Fruit fly (Drosophila melanogaster): ENCODE data around the gene Nepl15.

The Nepl15 gene

DNA sequence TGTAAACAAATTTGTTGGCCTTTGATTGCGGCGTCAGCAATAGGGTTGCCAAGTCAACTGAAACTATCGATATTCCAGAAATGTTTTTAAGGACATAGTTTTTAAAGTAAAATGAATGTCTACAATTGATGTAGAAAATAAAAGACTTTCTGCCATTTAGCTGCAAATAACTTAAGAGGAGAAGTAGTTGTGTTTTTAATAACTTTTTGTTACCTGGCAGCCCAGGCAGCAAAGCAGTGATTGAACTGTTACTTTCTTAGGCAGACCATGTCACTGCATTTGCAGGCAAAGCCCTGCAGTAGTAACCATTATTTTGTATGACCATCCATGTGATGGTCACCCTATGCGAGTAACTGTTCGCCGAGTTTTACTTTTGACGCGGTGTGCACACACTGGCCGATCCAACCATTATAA, 15.4 kb downstream of the Nepl15 start, which contains the start of the genes rumi, CG7029 and Usp12-46 (continued):
- peak; percentile 89 for TF ChIP-seq ken (GFP tag; IDR thresholded peaks at IDR 0.05)
- TF ChIP-seq ato (GFP tag; IDR thresholded peaks at IDR 0.05; ENCODE audit: partially characterized antibody): peak; percentile 67
- TF ChIP-seq Six4 (GFP tag; optimal IDR thresholded peaks at IDR 0.05): peak; percentile 65
- peak; percentile 79 for TF ChIP-seq CG12299 (tag; optimal IDR thresholded peaks at IDR 0.05)
- TF ChIP-seq br (optimal IDR thresholded peaks at IDR 0.05): no peak
- TF ChIP-seq CG5245 (GFP tag; optimal IDR thresholded peaks at IDR 0.05): peak; percentile 71
- peak; percentile 78 for TF ChIP-seq Mes4 (GFP tag; optimal IDR thresholded peaks at IDR 0.05)
- peak; percentile 90 for TF ChIP-seq Camta (GFP tag; optimal IDR thresholded peaks at IDR 0.05)
- TF ChIP-seq wor (GFP tag; IDR thresholded peaks at IDR 0.05): peak; percentile 59
- peak; percentile 69 for TF ChIP-seq slou (GFP tag; optimal IDR thresholded peaks at IDR 0.05)
- peak; percentile 67 for TF ChIP-seq CG3838 (GFP tag; optimal IDR thresholded peaks at IDR 0.05)
- TF ChIP-seq CG30020 (tag; optimal IDR thresholded peaks at IDR 0.05): peak; percentile 65
- peak; percentile 67 for TF ChIP-seq Spps (tag; optimal IDR thresholded peaks at IDR 0.05)
- peak in 1 of 2 experiments; percentile 66 for TF ChIP-seq insv (GFP tag; optimal IDR thresholded peaks at IDR 0.05)
- peak; percentile 89 for TF ChIP-seq Dll (GFP tag; IDR thresholded peaks at IDR 0.05; ENCODE audit: partially characterized antibody)
- peak; percentile 16; the same call in 1 of the 2 replicates for TF ChIP-seq gt (GFP tag; IDR thresholded peaks at IDR 0.05)
- peak; percentile 74 for TF ChIP-seq gcm (GFP tag; optimal IDR thresholded peaks at IDR 0.05)
- 0 out of 2 replicates have a peak, but pooled peaks have one; percentile 29 for TF ChIP-seq CG11085 (GFP tag; IDR thresholded peaks at IDR 0.05)
- TF ChIP-seq CG17186 (GFP tag; optimal IDR thresholded peaks at IDR 0.05): peak; percentile 76
- peak; percentile 88 for TF ChIP-seq CG14050 (GFP tag; IDR thresholded peaks at IDR 0.05)
- TF ChIP-seq row (GFP tag; IDR thresholded peaks at IDR 0.05): peak; percentile 97
- 0 out of 2 replicates have a peak, but pooled peaks have one; percentile 20 for TF ChIP-seq rib (GFP tag; IDR thresholded peaks at IDR 0.05)
- peak; percentile 74 for TF ChIP-seq Nf-YA (GFP tag; IDR thresholded peaks at IDR 0.05)
- TF ChIP-seq Sox100B (GFP tag; optimal IDR thresholded peaks at IDR 0.05): no peak
- peak; percentile 90 for TF ChIP-seq ci (GFP tag; IDR thresholded peaks at IDR 0.05)
- TF ChIP-seq CrebB (tag; optimal IDR thresholded peaks at IDR 0.05): peak; percentile 74
- peak; percentile 58 for TF ChIP-seq CG14860 (GFP tag; IDR thresholded peaks at IDR 0.05; ENCODE audit: partially characterized antibody)
- peak; percentile 67 for TF ChIP-seq bbx (GFP tag; IDR thresholded peaks at IDR 0.05; ENCODE audit: partially characterized antibody)
- no peak for TF ChIP-seq tio (GFP tag; optimal IDR thresholded peaks at IDR 0.05)
- peak; percentile 20 for TF ChIP-seq CG12104 (GFP tag; optimal IDR thresholded peaks at IDR 0.05)
- peak; percentile 72 for TF ChIP-seq B-H1 (GFP tag; IDR thresholded peaks at IDR 0.05)
- no peak for TF ChIP-seq CTCF (GFP tag; optimal IDR thresholded peaks at IDR 0.05)
- TF ChIP-seq Sry-β (GFP tag; optimal IDR thresholded peaks at IDR 0.05): peak; percentile 21
- TF ChIP-seq tap (tag; optimal IDR thresholded peaks at IDR 0.05): no peak
- peak; percentile 84 for TF ChIP-seq Abd-B (GFP tag; optimal IDR thresholded peaks at IDR 0.05)
- peak; percentile 84 for TF ChIP-seq CG10209 (GFP tag; optimal IDR thresholded peaks at IDR 0.05)
- TF ChIP-seq CG6254 (GFP tag; optimal IDR thresholded peaks at IDR 0.05): peak; percentile 72
- no peak for TF ChIP-seq tna (GFP tag; IDR thresholded peaks at IDR 0.05; ENCODE audit: partially characterized antibody)
- TF ChIP-seq sqz (GFP tag; optimal IDR thresholded peaks at IDR 0.05): peak; percentile 57
- peak; percentile 92 for TF ChIP-seq zfh1 (GFP tag; IDR thresholded peaks at IDR 0.05)
- peak; percentile 85 to 92 for TF ChIP-seq dpn (GFP tag; optimal IDR thresholded peaks at IDR 0.05)
- TF ChIP-seq Jarid2 (GFP tag; optimal IDR thresholded peaks at IDR 0.05): no peak
- no peak for TF ChIP-seq fru (optimal IDR thresholded peaks at IDR 0.05)
- TF ChIP-seq CG13296 (GFP tag; optimal IDR thresholded peaks at IDR 0.05): peak; percentile 73
- TF ChIP-seq gsb-n (tag; optimal IDR thresholded peaks at IDR 0.05): no peak
- TF ChIP-seq Med (GFP tag): peak; percentile 98
- TF ChIP-seq stc (GFP tag; IDR thresholded peaks at IDR 0.05): peak; percentile 78
- peak; percentile 81 for TF ChIP-seq CG10147 (GFP tag; optimal IDR thresholded peaks at IDR 0.05)
- TF ChIP-seq CG2889 (GFP tag; IDR thresholded peaks at IDR 0.05): peak; percentile 79
- TF ChIP-seq Pdp1 (GFP tag; optimal IDR thresholded peaks at IDR 0.05): peak; percentile 82 to 92
- peak; percentile 33 for TF ChIP-seq HLHmδ (GFP tag; optimal IDR thresholded peaks at IDR 0.05)
- peak; percentile 58; the same call in 1 of the 2 replicates for TF ChIP-seq CG31224 (GFP tag; IDR thresholded peaks at IDR 0.05)
